Fruit fly (Drosophila melanogaster) whole organism, embryonic: ENCODE measurements around the gene lute.

Source experiments
- Asciz ChIP-seq: fragments of 200-800 bp; sonication (Bioruptor generic); optimal IDR thresholded peaks from 2 replicates; lab custom pipeline; 2017; ENCODE audit warnings: missing biosample characterization, mild to moderate bottlenecking, missing genetic modification characterization, missing genetic modification reagents
- Atf-2 ChIP-seq: fragments of 200-800 bp; sonication (Bioruptor generic); optimal IDR thresholded peaks from 2 replicates; lab custom pipeline; 2016; ENCODE audit warnings: missing biosample characterization, missing genetic modification characterization
- Atf3 ChIP-seq: fragments of 200-800 bp; sonication (Bioruptor generic); optimal IDR thresholded peaks from 3 replicates; lab custom pipeline; 2016; ENCODE audit warnings: missing biosample characterization, missing genetic modification characterization
- Blimp-1 ChIP-seq: fragments of 200-800 bp; sonication (Bioruptor generic); optimal IDR thresholded peaks from 3 replicates; lab custom pipeline; 2018; ENCODE audit warnings: missing biosample characterization, missing genetic modification characterization, mild to moderate bottlenecking, moderate library complexity, missing genetic modification reagents
- CG10267 ChIP-seq: fragments of 200-800 bp; sonication (Bioruptor generic); optimal IDR thresholded peaks from 2 replicates; lab custom pipeline; 2018; ENCODE audit warnings: missing biosample characterization, mild to moderate bottlenecking, missing genetic modification characterization, moderate library complexity
- CG11247 ChIP-seq: fragments of 200-800 bp; sonication (Bioruptor generic); IDR thresholded peaks from 2 replicates; pipeline ENCODE4 v1.3.6; 2022; ENCODE audit warnings: missing biosample characterization, missing genetic modification characterization
- CG11398 ChIP-seq: fragments of 200-800 bp; sonication (Bioruptor generic); optimal IDR thresholded peaks from 2 replicates; lab custom pipeline; 2016; ENCODE audit warnings: missing biosample characterization, missing genetic modification characterization
- CG12391 ChIP-seq: fragments of 200-800 bp; sonication (Bioruptor generic); optimal IDR thresholded peaks from 3 replicates; lab custom pipeline; 2018; ENCODE audit warnings: missing biosample characterization, mild to moderate bottlenecking, missing genetic modification characterization, moderate library complexity
- CG12942 ChIP-seq: fragments of 200-800 bp; sonication (Bioruptor generic); optimal IDR thresholded peaks from 3 replicates; lab custom pipeline; 2016; ENCODE audit warnings: missing biosample characterization, missing genetic modification characterization
- CG13296 ChIP-seq: fragments of 200-800 bp; sonication (Bioruptor generic); optimal IDR thresholded peaks from 3 replicates; lab custom pipeline; 2018; ENCODE audit warnings: missing biosample characterization, mild to moderate bottlenecking, missing genetic modification characterization
- CG14710 ChIP-seq: fragments of 200-800 bp; sonication (Bioruptor generic); optimal IDR thresholded peaks from 3 replicates; lab custom pipeline; 2019; ENCODE audit warnings: missing biosample characterization, mild to moderate bottlenecking, missing genetic modification characterization, moderate library complexity
- CG17361 ChIP-seq: fragments of 200-800 bp; sonication (Bioruptor generic); IDR thresholded peaks from 3 replicates; pipeline ENCODE4 v1.3.6; 2022; ENCODE audit warnings: missing biosample characterization, missing genetic modification characterization
- CG17802 ChIP-seq: fragments of 200-800 bp; sonication (Bioruptor generic); optimal IDR thresholded peaks from 2 replicates; lab custom pipeline; 2018; ENCODE audit warnings: missing biosample characterization, mild to moderate bottlenecking, missing genetic modification characterization, moderate library complexity
- CG2678 ChIP-seq: fragments of 200-800 bp; sonication (Bioruptor generic); optimal IDR thresholded peaks from 3 replicates; lab custom pipeline; 2019; ENCODE audit warnings: missing biosample characterization, mild to moderate bottlenecking, missing genetic modification characterization, moderate library complexity
- CG2889 ChIP-seq: fragments of 200-800 bp; sonication (Bioruptor generic); IDR thresholded peaks from 3 replicates; pipeline ENCODE4 v1.3.6; 2022; ENCODE audit warnings: missing biosample characterization, missing genetic modification characterization
- CG33557 ChIP-seq: fragments of 200-800 bp; sonication (Bioruptor generic); optimal IDR thresholded peaks from 2 replicates; lab custom pipeline; 2019; ENCODE audit warnings: missing biosample characterization, mild to moderate bottlenecking, missing genetic modification characterization, moderate library complexity
- CG7556 ChIP-seq: fragments of 200-800 bp; sonication (Bioruptor generic); optimal IDR thresholded peaks from 2 replicates; lab custom pipeline; 2017; ENCODE audit warnings: missing biosample characterization, mild to moderate bottlenecking, missing genetic modification characterization
- CG7745 ChIP-seq: fragments of 200-800 bp; sonication (Bioruptor generic); optimal IDR thresholded peaks from 2 replicates; lab custom pipeline; 2018; ENCODE audit warnings: missing biosample characterization, mild to moderate bottlenecking, missing genetic modification characterization, moderate library complexity
- CG7786 ChIP-seq: fragments of 200-800 bp; sonication (Bioruptor generic); optimal IDR thresholded peaks from 2 replicates; lab custom pipeline; 2016; ENCODE audit warnings: missing biosample characterization, missing genetic modification characterization
- CG8944 ChIP-seq: fragments of 200-800 bp; sonication (Bioruptor generic); optimal IDR thresholded peaks from 3 replicates; lab custom pipeline; 2016; ENCODE audit warnings: missing biosample characterization, missing genetic modification characterization
- CG9932 ChIP-seq: fragments of 200-800 bp; sonication (Bioruptor generic); IDR thresholded peaks from 2 replicates; pipeline ENCODE4 v1.3.6; 2022; ENCODE audit warnings: missing biosample characterization, missing genetic modification characterization
- Chrac-16 ChIP-seq: fragments of 200-800 bp; sonication (Bioruptor generic); optimal IDR thresholded peaks from 3 replicates; lab custom pipeline; 2016; ENCODE audit warnings: missing biosample characterization, missing genetic modification characterization
- D19B ChIP-seq: fragments of 200-800 bp; sonication (Bioruptor generic); optimal IDR thresholded peaks from 2 replicates; lab custom pipeline; 2017; ENCODE audit warnings: missing biosample characterization, mild to moderate bottlenecking, missing genetic modification characterization
- Drgx ChIP-seq: fragments of 200-800 bp; sonication (Bioruptor generic); IDR thresholded peaks from 2 replicates; pipeline ENCODE4 v1.3.6; 2022; ENCODE audit warnings: missing biosample characterization, missing genetic modification characterization
- E2f1 ChIP-seq: fragments of 200-800 bp; sonication (Bioruptor generic); IDR thresholded peaks from 2 replicates; pipeline ENCODE4 v1.3.6; 2022; ENCODE audit warnings: missing biosample characterization, missing genetic modification characterization
- Elba2 ChIP-seq: fragments of 200-800 bp; sonication (Bioruptor generic); optimal IDR thresholded peaks from 3 replicates; lab custom pipeline; 2016; ENCODE audit warnings: missing biosample characterization, missing genetic modification characterization
- Ets65A ChIP-seq: fragments of 200-800 bp; sonication (Bioruptor generic); peaks from one replicate; lab custom pipeline; 2016; ENCODE audit warnings: missing biosample characterization, missing genetic modification characterization
- HHEX ChIP-seq: fragments of 200-800 bp; sonication (Bioruptor generic); optimal IDR thresholded peaks from 3 replicates; lab custom pipeline; 2017; ENCODE audit warnings: missing biosample characterization, mild to moderate bottlenecking, missing genetic modification characterization, missing genetic modification reagents
- HLH54F ChIP-seq: fragments of 200-800 bp; sonication (Bioruptor generic); optimal IDR thresholded peaks from 3 replicates; lab custom pipeline; 2016; ENCODE audit warnings: missing biosample characterization, missing genetic modification characterization
- Hey ChIP-seq: fragments of 200-800 bp; sonication (Bioruptor generic); optimal IDR thresholded peaks from 3 replicates; lab custom pipeline; 2018; ENCODE audit warnings: missing biosample characterization, mild to moderate bottlenecking, missing genetic modification characterization
- MBD-R2 ChIP-seq: fragments of 200-800 bp; sonication (Bioruptor generic); IDR thresholded peaks from 2 replicates; pipeline ENCODE4 v1.3.6; 2022; ENCODE audit warnings: missing biosample characterization, missing genetic modification characterization
- Opbp ChIP-seq: fragments of 200-800 bp; sonication (Bioruptor generic); IDR thresholded peaks from 3 replicates; pipeline ENCODE4 v1.3.6; 2022; ENCODE audit warnings: missing biosample characterization, missing genetic modification characterization; ENCODE audit not compliant: partially characterized antibody
- Tbp ChIP-seq: fragments of >200 bp; optimal IDR thresholded peaks from 2 replicates; lab custom pipeline; 2018; ENCODE audit warnings: missing biosample characterization, missing genetic modification characterization
- ac ChIP-seq: fragments of 200-800 bp; sonication (Bioruptor generic); optimal IDR thresholded peaks from 3 replicates; lab custom pipeline; 2017; ENCODE audit warnings: missing biosample characterization, mild to moderate bottlenecking, missing genetic modification characterization
- aop ChIP-seq: fragments of 200-800 bp; sonication (Bioruptor generic); IDR thresholded peaks from 2 replicates; pipeline ENCODE4 v1.3.6; 2022; ENCODE audit warnings: missing biosample characterization, missing genetic modification characterization
- ap ChIP-seq: fragments of 200-800 bp; sonication (Bioruptor generic); IDR thresholded peaks from 2 replicates; pipeline ENCODE4 v1.3.6; 2022; ENCODE audit warnings: missing biosample characterization, missing genetic modification characterization
- cad ChIP-seq: fragments of >200 bp; optimal IDR thresholded peaks from 2 replicates; lab custom pipeline; 2017; ENCODE audit warnings: missing biosample characterization, missing genetic modification characterization
- cato ChIP-seq: fragments of 200-800 bp; sonication (Bioruptor generic); optimal IDR thresholded peaks from 2 replicates; lab custom pipeline; 2016; ENCODE audit warnings: missing biosample characterization, missing genetic modification characterization, borderline replicate concordance
- croc ChIP-seq: fragments of 200-800 bp; sonication (Bioruptor generic); conservative IDR thresholded peaks from 3 replicates; pipeline ENCODE4 v1.3.6; 2022; ENCODE audit warnings: missing biosample characterization, missing genetic modification characterization
- dan ChIP-seq: fragments of 200-800 bp; sonication (Bioruptor generic); IDR thresholded peaks from 2 replicates; pipeline ENCODE4 v1.3.6; 2022; ENCODE audit warnings: missing biosample characterization, missing genetic modification characterization
- grn ChIP-seq: fragments of 200-800 bp; sonication (Bioruptor generic); optimal IDR thresholded peaks from 3 replicates; lab custom pipeline; 2017; ENCODE audit warnings: missing biosample characterization, missing genetic modification characterization
- kni ChIP-seq: fragments of 200-800 bp; sonication (Bioruptor generic); optimal IDR thresholded peaks from 3 replicates; lab custom pipeline; 2017; ENCODE audit warnings: mild to moderate bottlenecking, missing biosample characterization, missing genetic modification reagents, missing genetic modification characterization
- nau ChIP-seq: fragments of 200-800 bp; sonication (Bioruptor generic); optimal IDR thresholded peaks from 3 replicates; lab custom pipeline; 2017; ENCODE audit warnings: missing biosample characterization, mild to moderate bottlenecking, missing genetic modification characterization, missing genetic modification reagents
- onecut ChIP-seq: fragments of 200-800 bp; sonication (Bioruptor generic); IDR thresholded peaks from 2 replicates; pipeline ENCODE4 v1.3.6; 2022; ENCODE audit warnings: missing biosample characterization, missing genetic modification characterization
- org-1 ChIP-seq: fragments of 200-800 bp; sonication (Bioruptor generic); optimal IDR thresholded peaks from 2 replicates; lab custom pipeline; 2017; ENCODE audit warnings: missing biosample characterization, missing genetic modification characterization
- pan ChIP-seq, 4 experiments: fragments of >200 bp in 3 of 4; fragments of 200-800 bp in 1 of 4; sonication (Bioruptor generic) in 1 of 4; optimal IDR thresholded peaks in 3 of 4; IDR thresholded peaks in 1 of 4; 2 replicates each; pipeline versions ENCODE4 v1.3.6 to Lab custom; 2017 to 2022; ENCODE audit warnings: missing biosample characterization in 2 of 4, missing genetic modification characterization in 2 of 4, mixed read lengths in 1 of 4
- ro ChIP-seq: fragments of 200-800 bp; sonication (Bioruptor generic); IDR thresholded peaks from 2 replicates; pipeline ENCODE4 v1.3.6; 2022; ENCODE audit warnings: missing biosample characterization, missing genetic modification characterization
- sd ChIP-seq: fragments of 200-800 bp; sonication (Bioruptor generic); optimal IDR thresholded peaks from 3 replicates; lab custom pipeline; 2018; ENCODE audit warnings: missing biosample characterization, mild to moderate bottlenecking, missing genetic modification characterization, moderate library complexity
- sens ChIP-seq: fragments of 200-800 bp; sonication (Bioruptor generic); peaks from one replicate; lab custom pipeline; 2016; ENCODE audit warnings: missing biosample characterization, missing genetic modification characterization

lute gene

dm6 chr3R:17394318-17395188, 14.8 kb downstream of the lute start, which contains the start of gene CREG (continued):
- TF ChIP-seq CG12391: peak; percentile 46
- peak; percentile 40 for TF ChIP-seq CG14710 (tag; lab: Kevin White, UChicago)
- peak; percentile 21 for TF ChIP-seq nau
- TF ChIP-seq ac (GFP tag; lab: Kevin White, UChicago): peak; percentile 40
- no peak for TF ChIP-seq HHEX
- TF ChIP-seq Elba2 (GFP tag; lab: Kevin White, UChicago): peak; percentile 58
- peak; percentile 29; the same call in 1 of the 2 replicates for TF ChIP-seq E2f1
- peak; percentile 28 for TF ChIP-seq CG7556
- no peak for TF ChIP-seq croc (GFP tag; lab: Robert Waterston, UW)
- TF ChIP-seq Ets65A: peak; percentile 2
- TF ChIP-seq CG17361 (GFP tag; lab: Robert Waterston, UW): peak; percentile 72; the same call in 2 of the 3 replicates
- TF ChIP-seq CG10267 (tag; lab: Kevin White, UChicago): peak; percentile 20
- peak; percentile 6 for TF ChIP-seq org-1 (GFP tag; lab: Kevin White, UChicago)
- peak; percentile 6 for TF ChIP-seq kni (GFP tag; lab: Kevin White, UChicago)
- TF ChIP-seq cad (GFP tag; lab: Kevin White, UChicago): peak; percentile 74
- TF ChIP-seq Drgx: 0 out of 2 replicates have a peak, but pooled peaks have one; percentile 14
- TF ChIP-seq CG9932 (GFP tag; lab: Robert Waterston, UW): 0 out of 2 replicates have a peak, but pooled peaks have one; percentile 11
- TF ChIP-seq CG33557 (GFP tag; lab: Kevin White, UChicago): peak; percentile 9
- peak; percentile 96 for TF ChIP-seq D19B
- TF ChIP-seq CG2678 (tag; lab: Kevin White, UChicago): peak; percentile 54
- peak; percentile 32; the same call in 1 of the 2 replicates for TF ChIP-seq MBD-R2 (GFP tag; lab: Robert Waterston, UW)

dm6 chr3R:17400102-17400501, 20.4 kb downstream of the lute start:
- TF ChIP-seq CG11398 (GFP tag; lab: Kevin White, UChicago) (no peak), ac (GFP tag; lab: Kevin White, UChicago) (no peak), pan (optimal IDR thresholded peaks at IDR 0.05; lab: Kevin White, UChicago) (no peak), pan (GFP tag; optimal IDR thresholded peaks at IDR 0.05 in 1 of 2, IDR thresholded peaks at IDR 0.05 in 1 of 2) (no peak), cato (GFP tag; lab: Kevin White, UChicago) (no peak), CG8944 (no peak), onecut (GFP tag; lab: Robert Waterston, UW) (no peak), ap (no peak), Tbp (GFP tag; lab: Kevin White, UChicago) (no peak), Blimp-1 (GFP tag; lab: Kevin White, UChicago) (no peak), CG7745 (tag; lab: Kevin White, UChicago) (peak; percentile 65), CG17802 (no peak), HLH54F (GFP tag; lab: Kevin White, UChicago) (no peak), sd (tag; lab: Kevin White, UChicago) (no peak), Opbp (GFP tag; lab: Robert Waterston, UW) (no peak), Atf-2 (GFP tag; lab: Kevin White, UChicago) (no peak), sens (GFP tag; lab: Kevin White, UChicago) (no peak), Asciz (peak; percentile 30), dan (GFP tag; lab: Robert Waterston, UW) (no peak), Hey (tag; lab: Kevin White, UChicago) (peak; percentile 17), Atf3 (no peak), CG2889 (GFP tag; lab: Robert Waterston, UW) (no peak), ro (GFP tag; lab: Robert Waterston, UW) (no peak), Chrac-16 (GFP tag; lab: Kevin White, UChicago) (no peak), CG12942 (GFP tag; lab: Kevin White, UChicago) (no peak), grn (GFP tag; lab: Kevin White, UChicago) (no peak), CG7786 (GFP tag; lab: Kevin White, UChicago) (no peak), aop (GFP tag; lab: Robert Waterston, UW) (no peak), CG13296 (GFP tag; lab: Kevin White, UChicago) (no peak), CG11247 (GFP tag; lab: Robert Waterston, UW) (no peak)
